Fruit fly (Drosophila melanogaster) whole organism, embryonic: ENCODE measurements around the gene nonA.
A peak's percentile ranks its signal among the peaks of the same experiment; 100 is the strongest.

Experiments used
- Adf1 ChIP-seq: fragments of 200-800 bp; sonication (Bioruptor generic); IDR thresholded peaks from 2 replicates; pipeline ENCODE4 v1.3.6; 2022; ENCODE audit warnings: missing biosample characterization, missing genetic modification characterization
- Atf3 ChIP-seq: fragments of 200-800 bp; sonication (Bioruptor generic); optimal IDR thresholded peaks from 3 replicates; lab custom pipeline; 2016; ENCODE audit warnings: missing biosample characterization, missing genetic modification characterization
- Atf6 ChIP-seq: fragments of 200-800 bp; sonication (Bioruptor generic); IDR thresholded peaks from 2 replicates; pipeline ENCODE4 v1.3.6; 2022; ENCODE audit warnings: missing biosample characterization, missing genetic modification characterization
- B-H2 ChIP-seq: fragments of 200-800 bp; sonication (Bioruptor generic); optimal IDR thresholded peaks from 2 replicates; lab custom pipeline; 2018; ENCODE audit warnings: missing biosample characterization, mild to moderate bottlenecking, missing genetic modification characterization
- Bgb ChIP-seq: fragments of 200-800 bp; sonication (Bioruptor generic); IDR thresholded peaks from 2 replicates; pipeline ENCODE4 v1.3.6; 2022; ENCODE audit warnings: missing biosample characterization, missing genetic modification characterization; ENCODE audit not compliant: partially characterized antibody
- CG10654 ChIP-seq: fragments of 200-800 bp; sonication (Bioruptor generic); optimal IDR thresholded peaks from 2 replicates; lab custom pipeline; 2016; ENCODE audit warnings: missing biosample characterization, missing genetic modification characterization
- CG12769 ChIP-seq: fragments of 200-800 bp; sonication (Bioruptor generic); optimal IDR thresholded peaks from 2 replicates; lab custom pipeline; 2019; ENCODE audit warnings: missing biosample characterization, mild to moderate bottlenecking, missing genetic modification characterization, moderate library complexity
- CG13287 ChIP-seq: fragments of 200-800 bp; sonication (Bioruptor generic); IDR thresholded peaks from 2 replicates; pipeline ENCODE4 v1.3.6; 2022; ENCODE audit warnings: missing biosample characterization, missing genetic modification characterization; ENCODE audit not compliant: partially characterized antibody
- CG14441 ChIP-seq: fragments of 200-800 bp; sonication (Bioruptor generic); IDR thresholded peaks from 2 replicates; pipeline ENCODE4 v1.3.6; 2022; ENCODE audit warnings: missing biosample characterization, missing genetic modification characterization
- CG14667 ChIP-seq: fragments of 200-800 bp; sonication (Bioruptor generic); IDR thresholded peaks from 2 replicates; pipeline ENCODE4 v1.3.6; 2022; ENCODE audit warnings: missing biosample characterization, missing genetic modification characterization
- CG16813 ChIP-seq: fragments of 200-800 bp; sonication (Bioruptor generic); IDR thresholded peaks from 3 replicates; pipeline ENCODE4 v1.3.6; 2022; ENCODE audit warnings: missing biosample characterization, missing genetic modification characterization; ENCODE audit not compliant: partially characterized antibody
- CG17328 ChIP-seq: fragments of 200-800 bp; sonication (Bioruptor generic); IDR thresholded peaks from 2 replicates; pipeline ENCODE4 v1.3.6; 2022; ENCODE audit warnings: missing biosample characterization, missing genetic modification characterization
- CG18619 ChIP-seq: fragments of 200-800 bp; sonication (Bioruptor generic); optimal IDR thresholded peaks from 3 replicates; lab custom pipeline; 2017; ENCODE audit warnings: missing biosample characterization, mild to moderate bottlenecking, missing genetic modification characterization
- CG34224 ChIP-seq: fragments of 200-800 bp; sonication (Bioruptor generic); IDR thresholded peaks from 3 replicates; pipeline ENCODE4 v1.3.6; 2022; ENCODE audit warnings: missing biosample characterization, missing genetic modification characterization; ENCODE audit not compliant: partially characterized antibody
- CG34376 ChIP-seq: fragments of 200-800 bp; sonication (Bioruptor generic); optimal IDR thresholded peaks from 2 replicates; lab custom pipeline; 2018; ENCODE audit warnings: missing biosample characterization, mild to moderate bottlenecking, missing genetic modification characterization
- CG7745 ChIP-seq: fragments of 200-800 bp; sonication (Bioruptor generic); optimal IDR thresholded peaks from 2 replicates; lab custom pipeline; 2018; ENCODE audit warnings: missing biosample characterization, mild to moderate bottlenecking, missing genetic modification characterization, moderate library complexity
- CkIIα-i1 ChIP-seq: fragments of 200-800 bp; sonication (Bioruptor generic); IDR thresholded peaks from 2 replicates; pipeline ENCODE4 v1.3.6; 2022; ENCODE audit warnings: missing biosample characterization, missing genetic modification characterization
- CoRest ChIP-seq: fragments of 200-800 bp; sonication (Bioruptor generic); optimal IDR thresholded peaks from 3 replicates; lab custom pipeline; 2018; ENCODE audit warnings: missing biosample characterization, mild to moderate bottlenecking, missing genetic modification characterization, moderate library complexity
- Dp ChIP-seq: fragments of 200-800 bp; sonication (Bioruptor generic); optimal IDR thresholded peaks from 2 replicates; lab custom pipeline; 2018; ENCODE audit warnings: missing biosample characterization, mild to moderate bottlenecking, missing genetic modification characterization, moderate library complexity
- Drgx ChIP-seq: fragments of 200-800 bp; sonication (Bioruptor generic); IDR thresholded peaks from 2 replicates; pipeline ENCODE4 v1.3.6; 2022; ENCODE audit warnings: missing biosample characterization, missing genetic modification characterization
- HLHmδ ChIP-seq: fragments of 200-800 bp; sonication (Bioruptor generic); optimal IDR thresholded peaks from 2 replicates; lab custom pipeline; 2018; ENCODE audit warnings: missing biosample characterization, mild to moderate bottlenecking, missing genetic modification characterization, moderate library complexity
- MBD-R2 ChIP-seq: fragments of 200-800 bp; sonication (Bioruptor generic); IDR thresholded peaks from 2 replicates; pipeline ENCODE4 v1.3.6; 2022; ENCODE audit warnings: missing biosample characterization, missing genetic modification characterization
- NC2β ChIP-seq: fragments of 200-800 bp; sonication (Bioruptor generic); optimal IDR thresholded peaks from 2 replicates; lab custom pipeline; 2016; ENCODE audit warnings: missing biosample characterization, missing genetic modification characterization
- Pdp1 ChIP-seq, 2 experiments: fragments of 200-800 bp; sonication (Bioruptor generic); optimal IDR thresholded peaks; 3 replicates each; lab custom pipeline; 2016; ENCODE audit warnings: missing biosample characterization in 2 of 2, missing genetic modification characterization in 2 of 2, mild to moderate bottlenecking in 1 of 2, moderate library complexity in 1 of 2
- Rfx ChIP-seq: fragments of 200-800 bp; sonication (Bioruptor generic); IDR thresholded peaks from 2 replicates; pipeline ENCODE4 v1.3.6; 2022; ENCODE audit warnings: missing biosample characterization, missing genetic modification characterization
- YL-1 ChIP-seq: fragments of 200-800 bp; sonication (Bioruptor generic); optimal IDR thresholded peaks from 3 replicates; lab custom pipeline; 2017; ENCODE audit warnings: missing biosample characterization, mild to moderate bottlenecking, missing genetic modification characterization
- abd-A ChIP-seq: fragments of 200-800 bp; sonication (Bioruptor generic); optimal IDR thresholded peaks from 3 replicates; lab custom pipeline; 2019; ENCODE audit warnings: missing biosample characterization, mild to moderate bottlenecking, missing genetic modification characterization, moderate library complexity
- bowl ChIP-seq: fragments of 200-800 bp; sonication (Bioruptor generic); IDR thresholded peaks from 2 replicates; pipeline ENCODE4 v1.3.6; 2022; ENCODE audit warnings: missing biosample characterization, missing genetic modification characterization
- chinmo ChIP-seq: fragments of 200-800 bp; sonication (Bioruptor generic); IDR thresholded peaks from 4 replicates; pipeline ENCODE4 v1.3.6; 2022; ENCODE audit warnings: missing biosample characterization, missing genetic modification characterization; ENCODE audit not compliant: partially characterized antibody
- da ChIP-seq: fragments of 200-800 bp; sonication (Bioruptor generic); optimal IDR thresholded peaks from 2 replicates; lab custom pipeline; 2016; ENCODE audit warnings: missing biosample characterization, missing genetic modification characterization
- dm ChIP-seq: fragments of 200-800 bp; sonication (Bioruptor generic); optimal IDR thresholded peaks from 3 replicates; lab custom pipeline; 2016; ENCODE audit warnings: missing biosample characterization, missing genetic modification characterization
- eve ChIP-seq, 2 experiments: fragments of >200 bp; optimal IDR thresholded peaks; 2 replicates each; lab custom pipeline; 2017; ENCODE audit warnings: missing biosample characterization in 2 of 2, missing genetic modification characterization in 2 of 2
- fd3F ChIP-seq: fragments of 200-800 bp; sonication (Bioruptor generic); optimal IDR thresholded peaks from 2 replicates; lab custom pipeline; 2018; ENCODE audit warnings: missing biosample characterization, mild to moderate bottlenecking, missing genetic modification characterization, moderate library complexity
- gsb ChIP-seq: fragments of 200-800 bp; sonication (Bioruptor generic); IDR thresholded peaks from 2 replicates; pipeline ENCODE4 v1.3.6; 2022; ENCODE audit warnings: missing biosample characterization, missing genetic modification characterization
- gsb-n ChIP-seq: fragments of 200-800 bp; sonication (Bioruptor generic); optimal IDR thresholded peaks from 3 replicates; lab custom pipeline; 2018; ENCODE audit warnings: missing biosample characterization, mild to moderate bottlenecking, missing genetic modification characterization
- hb ChIP-seq: fragments of 200-800 bp; sonication (Bioruptor generic); IDR thresholded peaks from 3 replicates; pipeline ENCODE4 v1.3.6; 2022; ENCODE audit warnings: missing biosample characterization, missing genetic modification characterization; ENCODE audit not compliant: partially characterized antibody
- inv ChIP-seq: fragments of 200-800 bp; sonication (Bioruptor generic); IDR thresholded peaks from 2 replicates; pipeline ENCODE4 v1.3.6; 2022; ENCODE audit warnings: missing biosample characterization, missing genetic modification characterization; ENCODE audit not compliant: partially characterized antibody
- knrl ChIP-seq: fragments of 200-800 bp; sonication (Bioruptor generic); IDR thresholded peaks from 3 replicates; pipeline ENCODE4 v1.3.6; 2022; ENCODE audit warnings: missing biosample characterization, missing genetic modification characterization; ENCODE audit not compliant: partially characterized antibody
- mld ChIP-seq: fragments of 200-800 bp; sonication (Bioruptor generic); IDR thresholded peaks from 3 replicates; pipeline ENCODE4 v1.3.6; 2022; ENCODE audit warnings: missing biosample characterization, missing genetic modification characterization; ENCODE audit not compliant: partially characterized antibody
- nerfin-2 ChIP-seq: fragments of 200-800 bp; sonication (Bioruptor generic); IDR thresholded peaks from 2 replicates; pipeline ENCODE4 v1.3.6; 2022; ENCODE audit warnings: missing biosample characterization, missing genetic modification characterization; ENCODE audit not compliant: partially characterized antibody
- otp ChIP-seq: fragments of 200-800 bp; sonication (Bioruptor generic); IDR thresholded peaks from 3 replicates; pipeline ENCODE4, ENCODE4 v1.3.6; 2022; ENCODE audit warnings: missing biosample characterization, missing genetic modification characterization
- pfk ChIP-seq: fragments of 200-800 bp; sonication (Bioruptor generic); optimal IDR thresholded peaks from 2 replicates; lab custom pipeline; 2018; ENCODE audit warnings: missing biosample characterization, mild to moderate bottlenecking, missing genetic modification characterization, moderate library complexity
- row ChIP-seq: fragments of 200-800 bp; sonication (Bioruptor generic); IDR thresholded peaks from 3 replicates; pipeline ENCODE4 v1.3.6; 2022; ENCODE audit warnings: missing biosample characterization, missing genetic modification characterization
- sens ChIP-seq: fragments of 200-800 bp; sonication (Bioruptor generic); peaks from one replicate; lab custom pipeline; 2016; ENCODE audit warnings: missing biosample characterization, missing genetic modification characterization
- sens-2 ChIP-seq: fragments of 200-800 bp; sonication (Bioruptor generic); IDR thresholded peaks from 2 replicates; pipeline ENCODE4 v1.3.6; 2022; ENCODE audit warnings: missing biosample characterization, missing genetic modification characterization
- sob ChIP-seq: fragments of 200-800 bp; sonication (Bioruptor generic); IDR thresholded peaks from 2 replicates; pipeline ENCODE4 v1.3.6; 2022; ENCODE audit warnings: missing biosample characterization, missing genetic modification characterization
- sug ChIP-seq: fragments of 200-800 bp; optimal IDR thresholded peaks from 2 replicates; lab custom pipeline; 2019; ENCODE audit warnings: missing biosample characterization, mild to moderate bottlenecking, missing genetic modification characterization, moderate library complexity
- vvl ChIP-seq: fragments of 200-800 bp; sonication (Bioruptor generic); IDR thresholded peaks from 2 replicates; pipeline ENCODE4 v1.3.6; 2022; ENCODE audit warnings: missing biosample characterization, missing genetic modification characterization
- zf30C ChIP-seq: fragments of 200-800 bp; sonication (Bioruptor generic); optimal IDR thresholded peaks from 3 replicates; lab custom pipeline; 2018; ENCODE audit warnings: missing biosample characterization, mild to moderate bottlenecking, missing genetic modification characterization
- zfh2 ChIP-seq: fragments of 200-800 bp; sonication (Bioruptor generic); optimal IDR thresholded peaks from 2 replicates; lab custom pipeline; 2016; ENCODE audit warnings: missing biosample characterization, missing genetic modification characterization

Gene nonA

dm6 chrX:16323063-16323462 is 38.3 kb upstream of the nonA start, which contains the start of the genes CG9917 and CG32579 (continued):
- TF ChIP-seq Atf6 (GFP tag; lab: Robert Waterston, UW) (no peak), nerfin-2 (peak; percentile 78), sens-2 (GFP tag; lab: Robert Waterston, UW) (no peak), CG13287 (GFP tag; lab: Robert Waterston, UW) (peak; percentile 85), pfk (GFP tag; lab: Kevin White, UChicago) (peak; percentile 59), gsb (GFP tag; lab: Robert Waterston, UW) (no peak), chinmo (GFP tag; lab: Robert Waterston, UW) (peak; percentile 83; the same call in 2 of the 4 replicates), Adf1 (peak; percentile 15; the same call in 1 of the 2 replicates), CkIIα-i1 (GFP tag; lab: Robert Waterston, UW) (no peak), CG12769 (tag; lab: Kevin White, UChicago) (peak; percentile 45), CG16813 (GFP tag; lab: Robert Waterston, UW) (peak; percentile 80), inv (GFP tag; lab: Robert Waterston, UW) (peak; percentile 66), Rfx (GFP tag; lab: Robert Waterston, UW) (peak; percentile 38; the same call in 1 of the 2 replicates), YL-1 (peak; percentile 19), CG14667 (GFP tag; lab: Robert Waterston, UW) (no peak), eve (GFP tag; optimal IDR thresholded peaks at IDR 0.05; lab: Kevin White, UChicago) (no peak), Atf3 (GFP tag; lab: Kevin White, UChicago) (no peak), mld (peak; percentile 71; the same call in 2 of the 3 replicates), vvl (GFP tag; lab: Robert Waterston, UW) (peak; percentile 47; the same call in 1 of the 2 replicates), sob (GFP tag; lab: Robert Waterston, UW) (no peak), Drgx (no peak), CG14441 (GFP tag; lab: Robert Waterston, UW) (no peak), sens (GFP tag; lab: Kevin White, UChicago) (peak; percentile 72), CG18619 (no peak), bowl (no peak), zfh2 (GFP tag; lab: Kevin White, UChicago) (no peak), Bgb (GFP tag; lab: Robert Waterston, UW) (peak; percentile 90), CoRest (tag; lab: Kevin White, UChicago) (peak; percentile 10), CG34376 (GFP tag; lab: Kevin White, UChicago) (peak; percentile 13), otp (GFP tag; lab: Robert Waterston, UW) (no peak), NC2β (GFP tag; lab: Kevin White, UChicago) (no peak), B-H2 (GFP tag; lab: Kevin White, UChicago) (peak; percentile 7), hb (GFP tag; lab: Robert Waterston, UW) (peak; percentile 81), HLHmδ (no peak), CG10654 (no peak), CG17328 (GFP tag; lab: Robert Waterston, UW) (peak; percentile 31; the same call in 1 of the 2 replicates), CG34224 (GFP tag; lab: Robert Waterston, UW) (peak; percentile 81), zf30C (GFP tag; lab: Kevin White, UChicago) (no peak), da (GFP tag; lab: Kevin White, UChicago) (no peak), Dp (GFP tag; lab: Kevin White, UChicago) (peak; percentile 62), abd-A (tag; lab: Kevin White, UChicago) (no peak), MBD-R2 (GFP tag; lab: Robert Waterston, UW) (peak; percentile 84), CG7745 (tag; lab: Kevin White, UChicago) (peak; percentile 100), fd3F (no peak), Pdp1 (GFP tag; optimal IDR thresholded peaks at IDR 0.05; lab: Kevin White, UChicago) (peak in 1 of 2 experiments; percentile 6), knrl (GFP tag; lab: Robert Waterston, UW) (peak; percentile 76), gsb-n (tag; lab: Kevin White, UChicago) (no peak), row (peak; percentile 47; the same call in 1 of the 3 replicates), dm (GFP tag; lab: Kevin White, UChicago) (no peak), sug (tag; lab: Kevin White, UChicago) (peak; percentile 7)
